Fruit fly (Drosophila melanogaster): ENCODE data around the gene AOX3.

AOX3 gene

DNA sequence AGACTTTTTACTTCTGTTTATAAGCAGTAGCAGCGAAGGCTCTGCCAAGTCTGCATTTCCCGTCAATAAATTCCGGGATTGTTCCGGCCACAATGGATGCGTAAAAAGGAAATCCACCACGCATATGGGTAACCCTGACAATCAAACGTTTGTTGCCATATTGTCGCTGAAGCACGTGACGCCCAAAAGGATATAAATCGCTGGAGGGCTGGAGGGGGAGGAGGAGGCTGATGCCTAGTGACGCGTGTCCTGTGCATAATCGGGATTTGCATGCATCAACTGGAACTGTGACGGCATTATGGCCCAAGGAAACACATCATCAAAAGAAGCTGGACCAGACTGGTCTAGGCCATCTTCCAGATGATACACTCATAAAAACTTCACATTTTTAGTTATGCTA lies 34.8 kb downstream of the AOX3 start (continued):
- peak; percentile 41 for TF ChIP-seq nerfin-1 (tag; optimal IDR thresholded peaks at IDR 0.05)

DNA sequence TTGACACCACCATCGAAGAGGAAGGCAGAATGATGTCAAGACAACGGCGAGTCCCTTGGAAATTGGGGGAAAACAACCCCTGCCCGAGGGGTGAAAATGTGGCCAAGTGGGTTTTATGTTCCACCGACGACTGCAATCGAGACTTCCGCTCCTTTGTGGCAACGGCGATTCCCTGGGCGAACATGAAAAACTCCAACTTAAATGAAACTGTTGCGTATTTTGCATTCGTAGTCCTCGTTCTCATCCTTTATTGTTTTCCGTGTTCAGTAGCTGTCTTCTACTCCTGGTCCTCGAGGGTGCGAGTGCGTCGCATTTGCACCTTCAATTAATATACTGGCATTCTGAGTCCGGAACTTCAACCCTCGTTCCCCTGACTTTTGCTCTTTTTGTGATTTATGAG lies 35.7 kb downstream of the AOX3 start:
- TF ChIP-seq mld (GFP tag; IDR thresholded peaks at IDR 0.05; ENCODE audit: partially characterized antibody) (no peak), nerfin-1 (tag; optimal IDR thresholded peaks at IDR 0.05) (peak; percentile 44), CG12659 (GFP tag; optimal IDR thresholded peaks at IDR 0.05) (no peak), CG33213 (GFP tag; optimal IDR thresholded peaks at IDR 0.05) (no peak), chinmo (GFP tag; IDR thresholded peaks at IDR 0.05; ENCODE audit: partially characterized antibody) (0 out of 4 replicates have a peak, but pooled peaks have one; percentile 24), abd-A (tag; optimal IDR thresholded peaks at IDR 0.05) (peak; percentile 57), Hr51 (GFP tag; optimal IDR thresholded peaks at IDR 0.05) (peak in 1 of 2 experiments; percentile 33), pros (GFP tag; optimal IDR thresholded peaks at IDR 0.05) (peak; percentile 92), seq (GFP tag; IDR thresholded peaks at IDR 0.05) (no peak), kni (GFP tag; optimal IDR thresholded peaks at IDR 0.05) (peak; percentile 24), zfh1 (GFP tag; IDR thresholded peaks at IDR 0.05) (no peak), CG4730 (GFP tag; IDR thresholded peaks at IDR 0.05) (no peak), croc (GFP tag; conservative IDR thresholded peaks at IDR 0.05) (no peak), lov (optimal IDR thresholded peaks at IDR 0.05) (no peak), lov (GFP tag; IDR thresholded peaks at IDR 0.05) (no peak), Optix (GFP tag; IDR thresholded peaks at IDR 0.05) (no peak), HLHmδ (GFP tag; optimal IDR thresholded peaks at IDR 0.05) (no peak), CG9609 (GFP tag; optimal IDR thresholded peaks at IDR 0.05) (no peak), scrt (GFP tag; optimal IDR thresholded peaks at IDR 0.05) (peak; percentile 54), CG3281 (GFP tag; optimal IDR thresholded peaks at IDR 0.05) (no peak), trem (tag; optimal IDR thresholded peaks at IDR 0.05) (no peak), CG4854 (GFP tag; optimal IDR thresholded peaks at IDR 0.05) (no peak), vfl (GFP tag; optimal IDR thresholded peaks at IDR 0.05) (no peak), da (GFP tag; optimal IDR thresholded peaks at IDR 0.05) (no peak)

DNA sequence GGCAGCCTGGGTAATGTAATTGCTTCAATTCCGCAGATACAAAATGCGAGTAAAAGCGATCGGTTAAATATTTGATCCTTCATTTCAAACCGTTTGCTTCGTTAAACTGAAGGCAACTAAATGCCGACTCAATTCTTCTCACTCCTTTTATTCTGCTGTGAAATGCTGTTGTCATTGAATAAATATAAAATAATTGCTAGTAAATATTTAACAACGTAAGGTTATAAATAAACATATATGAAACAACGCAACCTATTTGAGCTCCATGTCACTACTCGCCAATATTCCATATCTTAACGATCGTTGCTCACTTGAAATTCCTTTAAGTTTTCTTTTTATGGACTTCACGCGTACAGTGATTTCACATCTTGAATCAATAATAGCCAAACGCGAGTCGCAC lies 38.2 kb downstream of the AOX3 start, which contains the start of gene CG44013:
TSS of gene CG44013 (minus strand) at position 101 of the 400 bp plus-strand sequence.
- no peak for TF ChIP-seq CG6254 (GFP tag; optimal IDR thresholded peaks at IDR 0.05)
- TF ChIP-seq emc (GFP tag; optimal IDR thresholded peaks at IDR 0.05), result no peak
- no peak for TF ChIP-seq CG7271 (tag; optimal IDR thresholded peaks at IDR 0.05)
- no peak for TF ChIP-seq Mes4 (GFP tag; optimal IDR thresholded peaks at IDR 0.05)
- no peak for TF ChIP-seq maf-S (GFP tag; optimal IDR thresholded peaks at IDR 0.05)
- no peak for TF ChIP-seq Eip74EF (GFP tag; optimal IDR thresholded peaks at IDR 0.05)
- TF ChIP-seq Dad (GFP tag; optimal IDR thresholded peaks at IDR 0.05), result no peak
- TF ChIP-seq CG30020 (tag; optimal IDR thresholded peaks at IDR 0.05), result no peak
- TF ChIP-seq da (GFP tag; optimal IDR thresholded peaks at IDR 0.05), result no peak
- TF ChIP-seq CG17568 (GFP tag; optimal IDR thresholded peaks at IDR 0.05), result no peak
- no peak for TF ChIP-seq gfzf (GFP tag; optimal IDR thresholded peaks at IDR 0.05)
- TF ChIP-seq bab2 (GFP tag; optimal IDR thresholded peaks at IDR 0.05), result no peak
- TF ChIP-seq dimm (GFP tag; IDR thresholded peaks at IDR 0.05), result no peak
- no peak for TF ChIP-seq CG12071 (GFP tag; optimal IDR thresholded peaks at IDR 0.05)
- TF ChIP-seq Meics (GFP tag; optimal IDR thresholded peaks at IDR 0.05), result no peak
- no peak for TF ChIP-seq unc-4 (GFP tag; IDR thresholded peaks at IDR 0.05; ENCODE audit: partially characterized antibody)
- TF ChIP-seq BtbVII (GFP tag; optimal IDR thresholded peaks at IDR 0.05), result no peak
- TF ChIP-seq lmd (GFP tag; IDR thresholded peaks at IDR 0.05), result no peak
- TF ChIP-seq bowl (GFP tag; IDR thresholded peaks at IDR 0.05), result no peak
